Worm (Caenorhabditis elegans): ENCODE measurements around the gene perm-3.

DNA sequence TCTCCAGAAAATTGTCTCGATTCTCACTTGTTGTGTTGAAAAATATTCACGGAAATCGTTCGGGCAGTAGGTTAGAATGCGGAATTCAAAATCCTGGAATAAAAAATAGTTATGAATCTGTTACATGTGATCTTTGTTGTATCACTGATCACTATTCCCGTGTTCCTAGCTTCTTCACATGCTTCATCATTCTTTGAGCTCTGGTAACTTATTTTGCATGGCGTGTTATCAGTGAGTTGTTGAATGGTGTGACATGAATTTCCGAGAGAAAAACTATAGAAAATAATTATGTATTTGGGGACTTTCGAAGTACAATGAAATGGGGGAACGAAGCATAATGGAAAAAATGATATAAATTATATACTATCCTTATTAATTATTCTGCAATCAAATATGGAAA is 1.0 kb downstream of the perm-3 start:
- TF ChIP-seq ceh-79 (tag; optimal IDR thresholded peaks at IDR 0.05) (no peak), ama-1 (optimal IDR thresholded peaks at IDR 0.05) (no peak), ama-1 (GFP tag; optimal IDR thresholded peaks at IDR 0.05) (no peak), nhr-120 (GFP tag; IDR thresholded peaks at IDR 0.05) (no peak), snpc-4 (GFP tag; optimal IDR thresholded peaks at IDR 0.05) (no peak), snpc-4 (tag; optimal IDR thresholded peaks at IDR 0.05) (peak in 1 of 4 experiments; percentile 45), dpl-1 (GFP tag; optimal IDR thresholded peaks at IDR 0.05) (no peak), ZK185.1 (tag; optimal IDR thresholded peaks at IDR 0.05; ENCODE audit: poor library complexity, severe bottlenecking) (no peak), gei-17 (GFP tag; optimal IDR thresholded peaks at IDR 0.05) (no peak)

Data from whole organism, young adult.